Worm (Caenorhabditis elegans): ENCODE measurements around the gene ZC190.10.

Gene ZC190.10

ce11 chrV:8663023-8663422 lies 33.1 kb downstream of the ZC190.10 start (continued):
- TF ChIP-seq ets-5 (GFP tag; IDR thresholded peaks at IDR 0.05) (no peak), unc-98 (GFP tag; IDR thresholded peaks at IDR 0.05) (no peak), ceh-88 (GFP tag; IDR thresholded peaks at IDR 0.05) (no peak), nhr-47 (tag; optimal IDR thresholded peaks at IDR 0.05) (peak; percentile 40), lin-15B (tag; optimal IDR thresholded peaks at IDR 0.05) (no peak), egl-27 (tag; optimal IDR thresholded peaks at IDR 0.05) (no peak), fkh-4 (tag; optimal IDR thresholded peaks at IDR 0.05; ENCODE audit: borderline replicate concordance) (no peak), alr-1 (tag; optimal IDR thresholded peaks at IDR 0.05; ENCODE audit: borderline replicate concordance) (no peak), efl-1 (optimal IDR thresholded peaks at IDR 0.05) (peak in 1 of 2 experiments; percentile 16), efl-1 (GFP tag; optimal IDR thresholded peaks at IDR 0.05 in 1 of 2) (peak in 1 of 2 experiments; percentile 51), rnt-1 (tag; optimal IDR thresholded peaks at IDR 0.05) (no peak), F16B12.6 (tag; optimal IDR thresholded peaks at IDR 0.05) (no peak), skn-1 (tag; optimal IDR thresholded peaks at IDR 0.05) (no peak), mef-2 (tag; optimal IDR thresholded peaks at IDR 0.05) (no peak), unc-86 (tag; optimal IDR thresholded peaks at IDR 0.05) (peak; percentile 81), irx-1 (tag; optimal IDR thresholded peaks at IDR 0.05) (peak; percentile 10), C34B4.2 (tag; optimal IDR thresholded peaks at IDR 0.05) (no peak), C16A3.4 (tag; optimal IDR thresholded peaks at IDR 0.05) (no peak), pax-3 (tag; optimal IDR thresholded peaks at IDR 0.05) (no peak), dpl-1 (GFP tag; optimal IDR thresholded peaks at IDR 0.05) (no peak), lsy-2 (tag; optimal IDR thresholded peaks at IDR 0.05) (peak in 1 of 2 experiments; percentile 14), ztf-4 (tag; optimal IDR thresholded peaks at IDR 0.05) (no peak), aha-1 (tag; optimal IDR thresholded peaks at IDR 0.05) (no peak), nhr-11 (tag; optimal IDR thresholded peaks at IDR 0.05) (no peak), sptf-1 (tag; optimal IDR thresholded peaks at IDR 0.05) (no peak), Y116A8C.19 (tag; optimal IDR thresholded peaks at IDR 0.05; ENCODE audit: borderline replicate concordance) (no peak), unc-30 (tag; optimal IDR thresholded peaks at IDR 0.05) (no peak), ceh-82 (tag; optimal IDR thresholded peaks at IDR 0.05) (peak in 2 of 3 experiments; percentile 14 to 33), mdl-1 (tag; optimal IDR thresholded peaks at IDR 0.05) (no peak), nhr-84 (tag; optimal IDR thresholded peaks at IDR 0.05) (no peak), nhr-85 (tag) (no peak)

- TF ChIP-seq alr-1 (tag; optimal IDR thresholded peaks at IDR 0.05; ENCODE audit: borderline replicate concordance) (no peak), nhr-71 (tag; optimal IDR thresholded peaks at IDR 0.05) (peak; percentile 86), ceh-88 (GFP tag; IDR thresholded peaks at IDR 0.05) (no peak), lir-3 (tag; optimal IDR thresholded peaks at IDR 0.05; ENCODE audit: poor library complexity) (no peak), Y116A8C.19 (tag; optimal IDR thresholded peaks at IDR 0.05; ENCODE audit: borderline replicate concordance) (no peak), mep-1 (tag; optimal IDR thresholded peaks at IDR 0.05) (peak; percentile 47), ceh-82 (tag; optimal IDR thresholded peaks at IDR 0.05) (peak in 1 of 3 experiments; percentile 19), irx-1 (tag; optimal IDR thresholded peaks at IDR 0.05) (peak; percentile 60), nhr-85 (tag) (peak; percentile 99), lin-13 (GFP tag; optimal IDR thresholded peaks at IDR 0.05) (peak; percentile 4), lin-35 (GFP tag; optimal IDR thresholded peaks at IDR 0.05) (peak in 1 of 2 experiments; percentile 36), xbp-1 (tag; optimal IDR thresholded peaks at IDR 0.05) (peak; percentile 35), egl-27 (tag; optimal IDR thresholded peaks at IDR 0.05) (no peak), nhr-28 (tag; optimal IDR thresholded peaks at IDR 0.05) (no peak), nhr-77 (tag; optimal IDR thresholded peaks at IDR 0.05) (no peak), hpl-2 (GFP tag; optimal IDR thresholded peaks at IDR 0.05) (no peak), ceh-63 (GFP tag; optimal IDR thresholded peaks at IDR 0.05) (no peak), snpc-4 (tag; optimal IDR thresholded peaks at IDR 0.05) (peak; percentile 4), pag-3 (tag; optimal IDR thresholded peaks at IDR 0.05; ENCODE audit: borderline replicate concordance, insufficient read depth) (peak; percentile 19), lin-14 (GFP tag; optimal IDR thresholded peaks at IDR 0.05) (peak; percentile 93), nhr-76 (tag; optimal IDR thresholded peaks at IDR 0.05) (no peak), ceh-8 (GFP tag; optimal IDR thresholded peaks at IDR 0.05) (no peak), nhr-90 (tag; optimal IDR thresholded peaks at IDR 0.05; ENCODE audit: poor library complexity) (peak; percentile 85), mdl-1 (tag; optimal IDR thresholded peaks at IDR 0.05) (peak in 1 of 2 experiments; percentile 51), nhr-19 (GFP tag; conservative IDR thresholded peaks at IDR 0.05) (peak; percentile 64), elt-3 (tag; optimal IDR thresholded peaks at IDR 0.05) (peak in 4 of 6 experiments; percentile 13 to 64 (median 35)), nhr-47 (tag; optimal IDR thresholded peaks at IDR 0.05) (peak; percentile 69)
Measured at ce11 chrV:8662056-8663006, 33.8 kb downstream of the ZC190.10 start.
